Fruit fly (Drosophila melanogaster) whole organism, embryonic: ENCODE results near the gene CG15814.

Experiments
- Awh ChIP-seq: fragments of 200-800 bp; sonication (Bioruptor generic); IDR thresholded peaks from 2 replicates; pipeline ENCODE4, ENCODE4 v1.3.6; 2022; ENCODE audit warnings: missing biosample characterization, missing genetic modification characterization
- B-H1 ChIP-seq: fragments of 200-800 bp; sonication (Bioruptor generic); IDR thresholded peaks from 3 replicates; pipeline ENCODE4 v1.3.6; 2022; ENCODE audit warnings: missing biosample characterization, missing genetic modification characterization
- CG10979 ChIP-seq: fragments of 200-800 bp; sonication (Bioruptor generic); optimal IDR thresholded peaks from 2 replicates; lab custom pipeline; 2018; ENCODE audit warnings: missing biosample characterization, mild to moderate bottlenecking, missing genetic modification characterization, moderate library complexity
- CG12744 ChIP-seq: fragments of 200-800 bp; sonication (Bioruptor generic); optimal IDR thresholded peaks from 2 replicates; lab custom pipeline; 2016; ENCODE audit warnings: missing biosample characterization, missing genetic modification characterization
- CG13287 ChIP-seq: fragments of 200-800 bp; sonication (Bioruptor generic); IDR thresholded peaks from 2 replicates; pipeline ENCODE4 v1.3.6; 2022; ENCODE audit warnings: missing biosample characterization, missing genetic modification characterization; ENCODE audit not compliant: partially characterized antibody
- CG13894 ChIP-seq: fragments of 200-800 bp; sonication (Bioruptor generic); optimal IDR thresholded peaks from 3 replicates; lab custom pipeline; 2018; ENCODE audit warnings: missing biosample characterization, mild to moderate bottlenecking, missing genetic modification characterization, moderate library complexity
- CG17385 ChIP-seq: fragments of 200-800 bp; sonication (Bioruptor generic); optimal IDR thresholded peaks from 3 replicates; lab custom pipeline; 2018; ENCODE audit warnings: missing biosample characterization, mild to moderate bottlenecking, missing genetic modification characterization
- CG2129 ChIP-seq: fragments of 200-800 bp; sonication (Bioruptor generic); IDR thresholded peaks from 2 replicates; pipeline ENCODE4 v1.3.6; 2022; ENCODE audit warnings: missing biosample characterization, missing genetic modification characterization; ENCODE audit not compliant: partially characterized antibody
- CG2875 ChIP-seq: fragments of 200-800 bp; sonication (Bioruptor generic); optimal IDR thresholded peaks from 2 replicates; lab custom pipeline; 2017; ENCODE audit warnings: missing biosample characterization, mild to moderate bottlenecking, missing genetic modification characterization, missing genetic modification reagents
- CG3065 ChIP-seq: fragments of 200-800 bp; sonication (Bioruptor generic); optimal IDR thresholded peaks from 2 replicates; lab custom pipeline; 2016; ENCODE audit warnings: missing biosample characterization, missing genetic modification characterization
- CG4424 ChIP-seq: fragments of 200-800 bp; sonication (Bioruptor generic); optimal IDR thresholded peaks from 3 replicates; lab custom pipeline; 2016; ENCODE audit warnings: missing biosample characterization, missing genetic modification characterization
- CG4854 ChIP-seq: fragments of 200-800 bp; sonication (Bioruptor generic); optimal IDR thresholded peaks from 2 replicates; lab custom pipeline; 2016; ENCODE audit warnings: missing biosample characterization, missing genetic modification characterization, inconsistent platforms
- CG6254 ChIP-seq: fragments of 200-800 bp; sonication (Bioruptor generic); optimal IDR thresholded peaks from 3 replicates; lab custom pipeline; 2017; ENCODE audit warnings: mild to moderate bottlenecking, missing biosample characterization, missing genetic modification reagents, missing genetic modification characterization
- CG6689 ChIP-seq: fragments of 200-800 bp; sonication (Bioruptor generic); IDR thresholded peaks from 2 replicates; pipeline ENCODE4 v1.3.6; 2022; ENCODE audit warnings: missing biosample characterization, missing genetic modification characterization
- CG6813 ChIP-seq: fragments of 200-800 bp; sonication (Bioruptor generic); optimal IDR thresholded peaks from 2 replicates; lab custom pipeline; 2017; ENCODE audit warnings: missing biosample characterization, missing genetic modification characterization, mild to moderate bottlenecking, moderate library complexity, missing genetic modification reagents
- CG7357 ChIP-seq: fragments of 200-800 bp; sonication (Bioruptor generic); IDR thresholded peaks from 3 replicates; pipeline ENCODE4 v1.3.6; 2022; ENCODE audit warnings: missing biosample characterization, missing genetic modification characterization
- CG9932 ChIP-seq: fragments of 200-800 bp; sonication (Bioruptor generic); IDR thresholded peaks from 2 replicates; pipeline ENCODE4 v1.3.6; 2022; ENCODE audit warnings: missing biosample characterization, missing genetic modification characterization
- Drgx ChIP-seq: fragments of 200-800 bp; sonication (Bioruptor generic); IDR thresholded peaks from 2 replicates; pipeline ENCODE4 v1.3.6; 2022; ENCODE audit warnings: missing biosample characterization, missing genetic modification characterization
- E2f1 ChIP-seq: fragments of 200-800 bp; sonication (Bioruptor generic); IDR thresholded peaks from 2 replicates; pipeline ENCODE4 v1.3.6; 2022; ENCODE audit warnings: missing biosample characterization, missing genetic modification characterization
- E2f2 ChIP-seq: fragments of 200-800 bp; sonication (Bioruptor generic); IDR thresholded peaks from 2 replicates; pipeline ENCODE4 v1.3.6; 2022; ENCODE audit warnings: missing biosample characterization, missing genetic modification characterization
- HLH3B ChIP-seq: fragments of 200-800 bp; sonication (Bioruptor generic); IDR thresholded peaks from 2 replicates; pipeline ENCODE4 v1.3.6; 2022; ENCODE audit warnings: missing biosample characterization, missing genetic modification characterization
- HmgD ChIP-seq: fragments of 200-800 bp; sonication (Bioruptor generic); optimal IDR thresholded peaks from 3 replicates; lab custom pipeline; 2016; ENCODE audit warnings: missing biosample characterization, missing genetic modification characterization
- Lim3 ChIP-seq: fragments of 200-800 bp; sonication (Bioruptor generic); IDR thresholded peaks from 2 replicates; pipeline ENCODE4 v1.3.6; 2022; ENCODE audit warnings: missing biosample characterization, missing genetic modification characterization
- Meics ChIP-seq: fragments of 200-800 bp; sonication (Bioruptor generic); optimal IDR thresholded peaks from 2 replicates; lab custom pipeline; 2017; ENCODE audit warnings: missing biosample characterization, mild to moderate bottlenecking, missing genetic modification characterization
- Myb ChIP-seq: fragments of 200-800 bp; sonication (Bioruptor generic); optimal IDR thresholded peaks from 2 replicates; lab custom pipeline; 2016; ENCODE audit warnings: missing biosample characterization, missing genetic modification characterization
- NK7.1 ChIP-seq: fragments of 200-800 bp; sonication (Bioruptor generic); optimal IDR thresholded peaks from 3 replicates; lab custom pipeline; 2016; ENCODE audit warnings: missing biosample characterization, missing genetic modification characterization
- Nf-YA ChIP-seq: fragments of 200-800 bp; sonication (Bioruptor generic); IDR thresholded peaks from 2 replicates; pipeline ENCODE4 v1.3.6; 2022; ENCODE audit warnings: missing biosample characterization, missing genetic modification characterization
- Oaz ChIP-seq: fragments of 200-800 bp; sonication (Bioruptor generic); IDR thresholded peaks from 2 replicates; pipeline ENCODE4 v1.3.6; 2022; ENCODE audit warnings: missing biosample characterization, missing genetic modification characterization
- Sox102F ChIP-seq: fragments of 200-800 bp; sonication (Bioruptor generic); optimal IDR thresholded peaks from 2 replicates; lab custom pipeline; 2018; ENCODE audit warnings: missing biosample characterization, mild to moderate bottlenecking, missing genetic modification characterization, moderate library complexity
- Sry-δ ChIP-seq: fragments of 200-800 bp; sonication (Bioruptor generic); optimal IDR thresholded peaks from 2 replicates; lab custom pipeline; 2016; ENCODE audit warnings: missing biosample characterization, missing genetic modification characterization
- Stat92E ChIP-seq, 3 experiments: fragments of >200 bp in 2 of 3; fragments of 200-800 bp in 1 of 3; sonication (Bioruptor generic) in 1 of 3; optimal IDR thresholded peaks; 2 replicates each; lab custom pipeline; 2017 to 2019; ENCODE audit warnings: missing biosample characterization in 3 of 3, missing genetic modification characterization in 3 of 3, mild to moderate bottlenecking in 1 of 3, moderate library complexity in 1 of 3
- abd-A ChIP-seq: fragments of 200-800 bp; sonication (Bioruptor generic); optimal IDR thresholded peaks from 3 replicates; lab custom pipeline; 2019; ENCODE audit warnings: missing biosample characterization, mild to moderate bottlenecking, missing genetic modification characterization, moderate library complexity
- ap ChIP-seq: fragments of 200-800 bp; sonication (Bioruptor generic); IDR thresholded peaks from 2 replicates; pipeline ENCODE4 v1.3.6; 2022; ENCODE audit warnings: missing biosample characterization, missing genetic modification characterization
- bab2 ChIP-seq: fragments of 200-800 bp; sonication (Bioruptor generic); optimal IDR thresholded peaks from 2 replicates; lab custom pipeline; 2016; ENCODE audit warnings: missing biosample characterization, missing genetic modification characterization
- bigmax ChIP-seq: fragments of 200-800 bp; sonication (Bioruptor generic); optimal IDR thresholded peaks from 2 replicates; lab custom pipeline; 2018; ENCODE audit warnings: missing biosample characterization, mild to moderate bottlenecking, missing genetic modification characterization
- br ChIP-seq: fragments of >200 bp; optimal IDR thresholded peaks from 2 replicates; lab custom pipeline; 2017
- cg ChIP-seq: fragments of 200-800 bp; sonication (Bioruptor generic); optimal IDR thresholded peaks from 3 replicates; lab custom pipeline; 2019; ENCODE audit warnings: missing biosample characterization, mild to moderate bottlenecking, missing genetic modification characterization, moderate library complexity
- ci ChIP-seq: fragments of 200-800 bp; sonication (Bioruptor generic); IDR thresholded peaks from 3 replicates; pipeline ENCODE4 v1.3.6; 2022; ENCODE audit warnings: missing biosample characterization, missing genetic modification characterization
- croc ChIP-seq: fragments of 200-800 bp; sonication (Bioruptor generic); conservative IDR thresholded peaks from 3 replicates; pipeline ENCODE4 v1.3.6; 2022; ENCODE audit warnings: missing biosample characterization, missing genetic modification characterization
- dimm ChIP-seq: fragments of 200-800 bp; sonication (Bioruptor generic); IDR thresholded peaks from 2 replicates; pipeline ENCODE4 v1.3.6; 2022; ENCODE audit warnings: missing biosample characterization, missing genetic modification characterization
- en ChIP-seq: fragments of 200-800 bp; sonication (Bioruptor generic); optimal IDR thresholded peaks from 2 replicates; lab custom pipeline; 2016; ENCODE audit warnings: missing biosample characterization, missing genetic modification characterization
- eyg ChIP-seq: fragments of 200-800 bp; sonication (Bioruptor generic); optimal IDR thresholded peaks from 3 replicates; lab custom pipeline; 2016; ENCODE audit warnings: missing biosample characterization, missing genetic modification characterization
- ftz-f1 ChIP-seq: fragments of 200-800 bp; sonication (Bioruptor generic); optimal IDR thresholded peaks from 2 replicates; lab custom pipeline; 2016; ENCODE audit warnings: missing biosample characterization, missing genetic modification characterization
- hb ChIP-seq: fragments of 200-800 bp; sonication (Bioruptor generic); IDR thresholded peaks from 3 replicates; pipeline ENCODE4 v1.3.6; 2022; ENCODE audit warnings: missing biosample characterization, missing genetic modification characterization; ENCODE audit not compliant: partially characterized antibody
- ken ChIP-seq: fragments of 200-800 bp; sonication (Bioruptor generic); IDR thresholded peaks from 3 replicates; pipeline ENCODE4 v1.3.6; 2022; ENCODE audit warnings: missing biosample characterization, missing genetic modification characterization
- oc ChIP-seq: fragments of 200-800 bp; sonication (Bioruptor generic); optimal IDR thresholded peaks from 2 replicates; lab custom pipeline; 2018; ENCODE audit warnings: missing biosample characterization, mild to moderate bottlenecking, missing genetic modification characterization, moderate library complexity
- org-1 ChIP-seq: fragments of 200-800 bp; sonication (Bioruptor generic); optimal IDR thresholded peaks from 2 replicates; lab custom pipeline; 2017; ENCODE audit warnings: missing biosample characterization, missing genetic modification characterization
- p53 ChIP-seq: fragments of 200-800 bp; sonication (Bioruptor generic); optimal IDR thresholded peaks from 2 replicates; lab custom pipeline; 2016; ENCODE audit warnings: missing biosample characterization, missing genetic modification characterization
- pho ChIP-seq: fragments of 200-800 bp; sonication (Bioruptor generic); optimal IDR thresholded peaks from 2 replicates; lab custom pipeline; 2016; ENCODE audit warnings: missing biosample characterization, missing genetic modification characterization
- phol ChIP-seq: fragments of 200-800 bp; sonication (Bioruptor generic); optimal IDR thresholded peaks from 3 replicates; lab custom pipeline; 2018; ENCODE audit warnings: missing biosample characterization, mild to moderate bottlenecking, missing genetic modification characterization, moderate library complexity
- ssp ChIP-seq: fragments of 200-800 bp; sonication (Bioruptor generic); IDR thresholded peaks from 2 replicates; pipeline ENCODE4 v1.3.6; 2022; ENCODE audit warnings: missing biosample characterization, missing genetic modification characterization

Gene CG15814

DNA sequence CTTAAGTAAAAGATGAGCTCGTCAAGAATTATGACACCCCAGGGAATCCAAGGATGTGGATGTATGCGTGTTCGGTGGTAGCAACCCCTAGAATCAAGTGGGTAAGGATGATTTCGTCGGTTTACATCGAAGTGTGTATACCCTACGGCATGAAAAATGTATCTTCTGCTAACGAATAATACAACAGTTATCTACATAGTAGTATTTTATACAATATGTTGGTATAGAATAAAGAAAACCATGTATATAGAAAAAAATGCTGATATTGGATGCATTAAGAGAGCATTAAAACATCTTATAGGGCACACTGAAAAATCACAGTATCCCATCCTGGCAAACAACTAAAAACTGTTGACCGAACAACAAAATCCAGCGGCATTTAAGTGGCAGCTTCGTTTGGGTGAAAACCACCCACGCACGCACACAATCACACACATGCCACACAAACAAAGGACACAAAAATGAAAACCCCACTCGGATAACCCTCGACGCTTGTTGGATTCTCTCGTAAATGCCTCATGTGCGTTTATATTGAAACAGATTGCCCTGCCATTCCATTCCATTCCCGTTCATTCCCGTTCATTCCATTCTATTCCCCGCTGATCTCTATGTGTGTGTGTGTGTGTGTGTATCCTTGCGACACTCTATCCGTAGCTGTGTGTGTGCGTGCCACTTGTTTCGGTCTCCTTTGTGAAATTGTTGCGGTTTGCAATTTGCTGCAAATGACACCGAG, 50.9 kb downstream of the CG15814 start (continued):
- TF ChIP-seq ftz-f1 (GFP tag; lab: Kevin White, UChicago) (no peak), Myb (GFP tag; lab: Kevin White, UChicago) (no peak), CG13894 (tag; lab: Kevin White, UChicago) (no peak), CG3065 (GFP tag; lab: Kevin White, UChicago) (no peak), dimm (no peak), CG9932 (GFP tag; lab: Robert Waterston, UW) (no peak), CG2875 (no peak), ci (GFP tag; lab: Robert Waterston, UW) (no peak), en (GFP tag; lab: Kevin White, UChicago) (no peak), hb (GFP tag; lab: Robert Waterston, UW) (no peak), croc (GFP tag; lab: Robert Waterston, UW) (peak; percentile 19; the same call in 1 of the 3 replicates), E2f1 (GFP tag; lab: Robert Waterston, UW) (no peak), HmgD (GFP tag; lab: Kevin White, UChicago) (no peak), CG2129 (GFP tag; lab: Robert Waterston, UW) (no peak), Sox102F (GFP tag; lab: Kevin White, UChicago) (peak; percentile 23), Oaz (GFP tag; lab: Robert Waterston, UW) (no peak), eyg (GFP tag; lab: Kevin White, UChicago) (no peak), ap (GFP tag; lab: Robert Waterston, UW) (no peak), bigmax (GFP tag; lab: Kevin White, UChicago) (no peak), bab2 (GFP tag; lab: Kevin White, UChicago) (no peak), Nf-YA (GFP tag; lab: Robert Waterston, UW) (no peak), CG6689 (GFP tag; lab: Robert Waterston, UW) (peak; percentile 35; the same call in 1 of the 2 replicates), CG12744 (GFP tag; lab: Kevin White, UChicago) (no peak), br (lab: Kevin White, UChicago) (no peak), phol (tag; lab: Kevin White, UChicago) (peak; percentile 61), ssp (GFP tag; lab: Robert Waterston, UW) (no peak), Lim3 (no peak), CG4854 (GFP tag; lab: Kevin White, UChicago) (no peak), Awh (GFP tag; lab: Robert Waterston, UW) (no peak), CG13287 (no peak), HLH3B (GFP tag; lab: Robert Waterston, UW) (peak; percentile 36; the same call in 1 of the 2 replicates), abd-A (tag; lab: Kevin White, UChicago) (no peak), CG17385 (peak; percentile 4), CG4424 (peak; percentile 26), B-H1 (no peak), NK7.1 (GFP tag; lab: Kevin White, UChicago) (no peak), ken (GFP tag; lab: Robert Waterston, UW) (no peak), CG6254 (GFP tag; lab: Kevin White, UChicago) (no peak), pho (GFP tag; lab: Kevin White, UChicago) (no peak), Sry-δ (no peak), CG7357 (GFP tag; lab: Robert Waterston, UW) (no peak; the same call in 2 of the 3 replicates), E2f2 (no peak), p53 (GFP tag; lab: Kevin White, UChicago) (no peak), Meics (peak; percentile 11), Stat92E (GFP tag; optimal IDR thresholded peaks at IDR 0.05; lab: Kevin White, UChicago) (no peak), CG10979 (peak; percentile 67), cg (GFP tag; lab: Kevin White, UChicago) (peak; percentile 44), oc (tag; lab: Kevin White, UChicago) (no peak), CG6813 (no peak), Drgx (no peak), org-1 (GFP tag; lab: Kevin White, UChicago) (no peak)
